Worm (Caenorhabditis elegans) whole organism, young adult: ENCODE data around the gene C36A4.4.

Experiments
- B0019.2 ChIP-seq: fragments of 200-800 bp; sonication (Bioruptor generic); conservative IDR thresholded peaks from 2 replicates; pipeline ENCODE4 v1.3.6; 2022; ENCODE audit warnings: missing genetic modification reagents, missing genetic modification characterization, missing compliant biosample characterization
- C06A6.2 ChIP-seq: fragments of 200-800 bp; sonication (Bioruptor generic); conservative IDR thresholded peaks from 2 replicates; pipeline ENCODE4 v1.3.6; 2022; ENCODE audit warnings: missing genetic modification characterization, missing compliant biosample characterization
- F33H1.4 ChIP-seq: fragments of 200-800 bp; sonication (Bioruptor generic); IDR thresholded peaks from 2 replicates; pipeline ENCODE4 v1.3.6; 2022; ENCODE audit warnings: missing genetic modification reagents, missing genetic modification characterization, missing compliant biosample characterization
- K11D2.4 ChIP-seq: fragments of 200-800 bp; sonication (Bioruptor generic); IDR thresholded peaks from 2 replicates; pipeline ENCODE4 v1.3.6; 2022; ENCODE audit warnings: missing genetic modification reagents, missing genetic modification characterization, missing compliant biosample characterization
- Y53G8AR.9 ChIP-seq: fragments of 200-800 bp; sonication (Bioruptor generic); conservative IDR thresholded peaks from 2 replicates; pipeline ENCODE4 v1.3.6; 2022; ENCODE audit warnings: missing genetic modification reagents, missing genetic modification characterization, missing compliant biosample characterization
- Y67H2A.10 ChIP-seq: fragments of 200-800 bp; sonication (Bioruptor generic); conservative IDR thresholded peaks from 2 replicates; pipeline ENCODE4 v1.3.6; 2022; ENCODE audit warnings: missing genetic modification reagents, missing genetic modification characterization, missing compliant biosample characterization
- Y95B8A.8 ChIP-seq: fragments of 200-800 bp; sonication (Bioruptor generic); IDR thresholded peaks from 2 replicates; pipeline ENCODE4 v1.3.6; 2022; ENCODE audit warnings: missing genetic modification reagents, missing genetic modification characterization, missing compliant biosample characterization
- aptf-2 ChIP-seq: fragments of 200-800 bp; sonication (Bioruptor generic); conservative IDR thresholded peaks from 2 replicates; pipeline ENCODE4 v1.3.6; 2022; ENCODE audit warnings: missing genetic modification reagents, missing genetic modification characterization, missing compliant biosample characterization
- attf-3 ChIP-seq: fragments of 200-800 bp; sonication (Bioruptor generic); conservative IDR thresholded peaks from 2 replicates; pipeline ENCODE4 v1.3.6; 2022; ENCODE audit warnings: missing genetic modification reagents, missing genetic modification characterization, missing compliant biosample characterization
- attf-5 ChIP-seq: fragments of 200-800 bp; sonication (Bioruptor generic); optimal IDR thresholded peaks from 2 replicates; lab custom pipeline; 2018; ENCODE audit warnings: mild to moderate bottlenecking, missing genetic modification characterization, missing compliant biosample characterization
- bed-2 ChIP-seq: fragments of 200-800 bp; sonication (Bioruptor generic); IDR thresholded peaks from 2 replicates; pipeline ENCODE4 v1.3.6; 2022; ENCODE audit warnings: missing genetic modification reagents, missing genetic modification characterization, missing compliant biosample characterization
- cebp-1 ChIP-seq, 2 experiments: fragments of 200-800 bp in 1 of 2; sonication (Bioruptor generic) in 1 of 2; sonication (generic microtip) in 1 of 2; IDR thresholded peaks in 1 of 2; optimal IDR thresholded peaks in 1 of 2; 2 replicates each; pipeline versions ENCODE4 v1.3.6 to Lab custom; 2017 to 2022; ENCODE audit warnings: missing compliant biosample characterization in 2 of 2, missing genetic modification characterization in 2 of 2, mild to moderate bottlenecking in 1 of 2, missing genetic modification reagents in 1 of 2, moderate library complexity in 1 of 2
- ceh-100 ChIP-seq: fragments of 200-800 bp; sonication (Bioruptor generic); IDR thresholded peaks from 2 replicates; pipeline ENCODE4 v1.3.6; 2022; ENCODE audit warnings: missing genetic modification reagents, missing genetic modification characterization, missing compliant biosample characterization
- ceh-27 ChIP-seq: fragments of 200-800 bp; sonication (Bioruptor generic); optimal IDR thresholded peaks from 2 replicates; lab custom pipeline; 2018; ENCODE audit warnings: mild to moderate bottlenecking, missing genetic modification characterization, moderate library complexity, missing compliant biosample characterization
- ceh-91 ChIP-seq: fragments of 200-800 bp; sonication (Bioruptor generic); IDR thresholded peaks from 2 replicates; pipeline ENCODE4 v1.3.6; 2022; ENCODE audit warnings: missing genetic modification reagents, missing genetic modification characterization, missing compliant biosample characterization
- dox-1 ChIP-seq: fragments of 200-800 bp; sonication (Bioruptor generic); IDR thresholded peaks from 2 replicates; pipeline ENCODE4 v1.3.6; 2022; ENCODE audit warnings: missing genetic modification reagents, missing genetic modification characterization, missing compliant biosample characterization
- egl-44 ChIP-seq: fragments of 200-800 bp; sonication (Bioruptor generic); IDR thresholded peaks from 2 replicates; pipeline ENCODE4 v1.3.6; 2022; ENCODE audit warnings: missing genetic modification reagents, missing genetic modification characterization, missing compliant biosample characterization
- egrh-3 ChIP-seq: fragments of 200-800 bp; sonication (Bioruptor generic); IDR thresholded peaks from 2 replicates; pipeline ENCODE4 v1.3.6; 2022; ENCODE audit warnings: missing genetic modification reagents, missing genetic modification characterization, missing compliant biosample characterization
- ekl-4 ChIP-seq: fragments of 200-800 bp; sonication (Bioruptor generic); IDR thresholded peaks from 2 replicates; pipeline ENCODE4 v1.3.6; 2022; ENCODE audit warnings: missing genetic modification reagents, missing genetic modification characterization, missing compliant biosample characterization
- hmg-1.2 ChIP-seq: fragments of 200-800 bp; sonication (Bioruptor generic); IDR thresholded peaks from 2 replicates; pipeline ENCODE4 v1.3.6; 2022; ENCODE audit warnings: missing genetic modification reagents, missing genetic modification characterization, missing compliant biosample characterization
- let-526 ChIP-seq: fragments of 200-800 bp; sonication (Bioruptor generic); IDR thresholded peaks from 2 replicates; pipeline ENCODE4 v1.3.6; 2022; ENCODE audit warnings: missing genetic modification reagents, missing genetic modification characterization, missing compliant biosample characterization
- lin-26 ChIP-seq: fragments of 200-800 bp; sonication (Bioruptor generic); IDR thresholded peaks from 2 replicates; pipeline ENCODE4 v1.3.6; 2022; ENCODE audit warnings: missing genetic modification reagents, missing genetic modification characterization, missing compliant biosample characterization
- lin-40 ChIP-seq: sonication (generic microtip); optimal IDR thresholded peaks from 2 replicates; lab custom pipeline; 2016; ENCODE audit warnings: missing genetic modification characterization, mild to moderate bottlenecking, missing compliant biosample characterization, missing genotype, missing genetic modification reagents
- lin-54 ChIP-seq: fragments of 200-800 bp; sonication (Bioruptor generic); optimal IDR thresholded peaks from 2 replicates; lab custom pipeline; 2018; ENCODE audit warnings: mild to moderate bottlenecking, missing genetic modification characterization, missing compliant biosample characterization
- lir-1 ChIP-seq: fragments of 200-800 bp; sonication (Bioruptor generic); conservative IDR thresholded peaks from 2 replicates; pipeline ENCODE4 v1.3.6; 2022; ENCODE audit warnings: missing genetic modification reagents, missing genetic modification characterization, missing compliant biosample characterization
- mcd-1 ChIP-seq: fragments of 200-800 bp; sonication (Bioruptor generic); IDR thresholded peaks from 2 replicates; pipeline ENCODE4 v1.3.6; 2022; ENCODE audit warnings: missing genetic modification reagents, missing genetic modification characterization, missing compliant biosample characterization
- nfyb-1 ChIP-seq: fragments of 200-800 bp; sonication (Bioruptor generic); IDR thresholded peaks from 2 replicates; pipeline ENCODE4 v1.3.6; 2022; ENCODE audit warnings: missing genetic modification reagents, missing genetic modification characterization, missing compliant biosample characterization
- pbrm-1 ChIP-seq: fragments of 200-800 bp; sonication (Bioruptor generic); IDR thresholded peaks from 2 replicates; pipeline ENCODE4 v1.3.6; 2022; ENCODE audit warnings: missing genetic modification reagents, missing genetic modification characterization, missing compliant biosample characterization
- rcor-1 ChIP-seq: fragments of 200-800 bp; sonication (Bioruptor generic); IDR thresholded peaks from 2 replicates; pipeline ENCODE4 v1.3.6; 2022; ENCODE audit warnings: missing genetic modification reagents, missing genetic modification characterization, missing compliant biosample characterization
- sea-2 ChIP-seq: fragments of 200-800 bp; sonication (Bioruptor generic); IDR thresholded peaks from 2 replicates; pipeline ENCODE4 v1.3.6; 2022; ENCODE audit warnings: missing genetic modification characterization, missing compliant biosample characterization
- ztf-28 ChIP-seq: fragments of 200-800 bp; sonication (Bioruptor generic); IDR thresholded peaks from 2 replicates; pipeline ENCODE4 v1.3.6; 2022; ENCODE audit warnings: missing genetic modification reagents, missing genetic modification characterization, missing compliant biosample characterization
- ztf-6 ChIP-seq: fragments of 200-800 bp; sonication (Bioruptor generic); IDR thresholded peaks from 2 replicates; pipeline ENCODE4 v1.3.6; 2022; ENCODE audit warnings: missing genetic modification reagents, missing genetic modification characterization, missing compliant biosample characterization

The C36A4.4 gene

ce11 chrIII:3854868-3855267, 11.5 kb upstream of the C36A4.4 start:
- TF ChIP-seq ceh-91 (GFP tag; lab: Robert Waterston, UW) (peak; percentile 49; the same call in 1 of the 2 replicates), lin-40 (peak; percentile 35), ztf-6 (GFP tag; lab: Robert Waterston, UW) (peak; percentile 46; the same call in 1 of the 2 replicates), ztf-28 (GFP tag; lab: Robert Waterston, UW) (peak; percentile 80; the same call in 1 of the 2 replicates), egl-44 (GFP tag; lab: Robert Waterston, UW) (0 out of 2 replicates have a peak, but pooled peaks have one; percentile 61), F33H1.4 (GFP tag; lab: Robert Waterston, UW) (peak; percentile 60; the same call in 1 of the 2 replicates), Y53G8AR.9 (GFP tag; lab: Robert Waterston, UW) (0 out of 2 replicates have a peak, but pooled peaks have one; percentile 46), K11D2.4 (GFP tag; lab: Robert Waterston, UW) (peak; percentile 95), egrh-3 (GFP tag; lab: Robert Waterston, UW) (peak; percentile 70), pbrm-1 (peak; percentile 88), ceh-100 (GFP tag; lab: Robert Waterston, UW) (peak; percentile 44; the same call in 1 of the 2 replicates), ceh-27 (peak; percentile 20), B0019.2 (GFP tag; lab: Robert Waterston, UW) (0 out of 2 replicates have a peak, but pooled peaks have one; percentile 29), let-526 (GFP tag; lab: Robert Waterston, UW) (peak; percentile 88), attf-5 (GFP tag; lab: Kevin White, UChicago) (peak; percentile 60), dox-1 (GFP tag; lab: Robert Waterston, UW) (peak; percentile 88), bed-2 (GFP tag; lab: Robert Waterston, UW) (peak; percentile 91), Y95B8A.8 (GFP tag; lab: Robert Waterston, UW) (peak; percentile 52; the same call in 1 of the 2 replicates), ekl-4 (GFP tag; lab: Robert Waterston, UW) (peak; percentile 70), aptf-2 (peak; percentile 60; the same call in 1 of the 2 replicates), hmg-1.2 (GFP tag; lab: Robert Waterston, UW) (peak; percentile 98), sea-2 (GFP tag; lab: Robert Waterston, UW) (peak; percentile 83; the same call in 1 of the 2 replicates), attf-3 (GFP tag; lab: Robert Waterston, UW) (peak; percentile 78), nfyb-1 (GFP tag; lab: Robert Waterston, UW) (peak; percentile 94), lin-26 (0 out of 2 replicates have a peak, but pooled peaks have one; percentile 53), rcor-1 (peak; percentile 72), cebp-1 (GFP tag; IDR thresholded peaks at IDR 0.05; lab: Robert Waterston, UW) (peak; percentile 79), cebp-1 (tag; optimal IDR thresholded peaks at IDR 0.05; lab: Kevin White, UChicago) (peak; percentile 46), lir-1 (GFP tag; lab: Robert Waterston, UW) (peak; percentile 76), C06A6.2 (GFP tag; lab: Robert Waterston, UW) (peak; percentile 69; the same call in 1 of the 2 replicates), Y67H2A.10 (GFP tag; lab: Robert Waterston, UW) (peak; percentile 80), mcd-1 (GFP tag; lab: Robert Waterston, UW) (peak; percentile 95), lin-54 (GFP tag; lab: Kevin White, UChicago) (peak; percentile 22)

ce11 chrIII:3852030-3852579, 8.7 kb upstream of the C36A4.4 start, which contains the start of gene cyp-25A4:
cyp-25A4 (minus strand) TSS chrIII:3852080.
- TF ChIP-seq mcd-1 (GFP tag; lab: Robert Waterston, UW) = peak; percentile 75
- peak; percentile 54; the same call in 1 of the 2 replicates for TF ChIP-seq hmg-1.2 (GFP tag; lab: Robert Waterston, UW)
- TF ChIP-seq cebp-1 (GFP tag; IDR thresholded peaks at IDR 0.05; lab: Robert Waterston, UW) = peak; percentile 83
- peak; percentile 75 for TF ChIP-seq cebp-1 (tag; optimal IDR thresholded peaks at IDR 0.05; lab: Kevin White, UChicago)

ce11 chrIII:3845708-3846107, 2.3 kb upstream of the C36A4.4 start:
- TF ChIP-seq egrh-3 (GFP tag; lab: Robert Waterston, UW) = peak; percentile 83
- TF ChIP-seq Y53G8AR.9 (GFP tag; lab: Robert Waterston, UW) = peak; percentile 25; the same call in 1 of the 2 replicates
